Fruit fly (Drosophila melanogaster) whole organism, embryonic: ENCODE data around the gene unc-119.

Experiments
- Ada2b ChIP-seq: fragments of 200-800 bp; sonication (Bioruptor generic); IDR thresholded peaks from 2 replicates; pipeline ENCODE4 v1.3.6; 2022; ENCODE audit warnings: missing biosample characterization, missing genetic modification characterization
- Asciz ChIP-seq: fragments of 200-800 bp; sonication (Bioruptor generic); optimal IDR thresholded peaks from 2 replicates; lab custom pipeline; 2017; ENCODE audit warnings: missing biosample characterization, mild to moderate bottlenecking, missing genetic modification characterization, missing genetic modification reagents
- Atf6 ChIP-seq: fragments of 200-800 bp; sonication (Bioruptor generic); IDR thresholded peaks from 2 replicates; pipeline ENCODE4 v1.3.6; 2022; ENCODE audit warnings: missing biosample characterization, missing genetic modification characterization
- C15 ChIP-seq: fragments of 200-800 bp; sonication (Bioruptor generic); IDR thresholded peaks from 3 replicates; pipeline ENCODE4 v1.3.6; 2022; ENCODE audit warnings: missing biosample characterization, missing genetic modification characterization
- CG10366 ChIP-seq: fragments of 200-800 bp; sonication (Bioruptor generic); IDR thresholded peaks from 2 replicates; pipeline ENCODE4 v1.3.6; 2022; ENCODE audit warnings: missing biosample characterization, missing genetic modification characterization
- CG10543 ChIP-seq: fragments of 200-800 bp; sonication (Bioruptor generic); optimal IDR thresholded peaks from 3 replicates; lab custom pipeline; 2017; ENCODE audit warnings: missing biosample characterization, mild to moderate bottlenecking, missing genetic modification characterization, moderate library complexity
- CG11456 ChIP-seq: fragments of 200-800 bp; sonication (Bioruptor generic); IDR thresholded peaks from 3 replicates; pipeline ENCODE4 v1.3.6; 2022; ENCODE audit warnings: missing biosample characterization, missing genetic modification characterization
- CG11560 ChIP-seq: fragments of 200-800 bp; sonication (Bioruptor generic); IDR thresholded peaks from 3 replicates; pipeline ENCODE4 v1.3.6; 2022; ENCODE audit warnings: missing biosample characterization, missing genetic modification characterization
- CG12071 ChIP-seq: fragments of 200-800 bp; sonication (Bioruptor generic); optimal IDR thresholded peaks from 3 replicates; lab custom pipeline; 2018; ENCODE audit warnings: missing biosample characterization, mild to moderate bottlenecking, missing genetic modification characterization
- CG12104 ChIP-seq: fragments of 200-800 bp; sonication (Bioruptor generic); optimal IDR thresholded peaks from 3 replicates; lab custom pipeline; 2016; ENCODE audit warnings: missing biosample characterization, missing genetic modification characterization
- CG12155 ChIP-seq: fragments of 200-800 bp; sonication (Bioruptor generic); optimal IDR thresholded peaks from 3 replicates; lab custom pipeline; 2016; ENCODE audit warnings: missing biosample characterization, missing genetic modification characterization
- CG12219 ChIP-seq: fragments of 200-800 bp; sonication (Bioruptor generic); optimal IDR thresholded peaks from 3 replicates; lab custom pipeline; 2018; ENCODE audit warnings: missing biosample characterization, mild to moderate bottlenecking, missing genetic modification characterization
- CG14860 ChIP-seq: fragments of 200-800 bp; sonication (Bioruptor generic); IDR thresholded peaks from 3 replicates; pipeline ENCODE4 v1.3.6; 2022; ENCODE audit warnings: missing biosample characterization, missing genetic modification characterization; ENCODE audit not compliant: partially characterized antibody
- CG1647 ChIP-seq: fragments of 200-800 bp; sonication (Bioruptor generic); optimal IDR thresholded peaks from 3 replicates; lab custom pipeline; 2016; ENCODE audit warnings: missing biosample characterization, missing genetic modification characterization
- CG17328 ChIP-seq: fragments of 200-800 bp; sonication (Bioruptor generic); IDR thresholded peaks from 2 replicates; pipeline ENCODE4 v1.3.6; 2022; ENCODE audit warnings: missing biosample characterization, missing genetic modification characterization
- CG17361 ChIP-seq: fragments of 200-800 bp; sonication (Bioruptor generic); IDR thresholded peaks from 3 replicates; pipeline ENCODE4 v1.3.6; 2022; ENCODE audit warnings: missing biosample characterization, missing genetic modification characterization
- CG17568 ChIP-seq: fragments of 200-800 bp; sonication (Bioruptor generic); optimal IDR thresholded peaks from 2 replicates; lab custom pipeline; 2018; ENCODE audit warnings: missing biosample characterization, mild to moderate bottlenecking, missing genetic modification characterization, moderate library complexity
- CG34224 ChIP-seq: fragments of 200-800 bp; sonication (Bioruptor generic); IDR thresholded peaks from 3 replicates; pipeline ENCODE4 v1.3.6; 2022; ENCODE audit warnings: missing biosample characterization, missing genetic modification characterization; ENCODE audit not compliant: partially characterized antibody
- CG3726 ChIP-seq: fragments of 200-800 bp; sonication (Bioruptor generic); IDR thresholded peaks from 3 replicates; pipeline ENCODE4, ENCODE4 v1.3.6; 2022; ENCODE audit warnings: missing biosample characterization, missing genetic modification characterization
- CG42726 ChIP-seq: fragments of 200-800 bp; sonication (Bioruptor generic); IDR thresholded peaks from 2 replicates; pipeline ENCODE4 v1.3.6; 2022; ENCODE audit warnings: missing biosample characterization, missing genetic modification characterization; ENCODE audit not compliant: partially characterized antibody
- CG43689 ChIP-seq: fragments of 200-800 bp; sonication (Bioruptor generic); IDR thresholded peaks from 2 replicates; pipeline ENCODE4 v1.3.6; 2022; ENCODE audit warnings: missing biosample characterization, missing genetic modification characterization
- CG6765 ChIP-seq: fragments of 200-800 bp; sonication (Bioruptor generic); optimal IDR thresholded peaks from 3 replicates; lab custom pipeline; 2017; ENCODE audit warnings: missing biosample characterization, mild to moderate bottlenecking, missing genetic modification characterization
- CG7839 ChIP-seq: fragments of 200-800 bp; sonication (Bioruptor generic); optimal IDR thresholded peaks from 3 replicates; lab custom pipeline; 2018; ENCODE audit warnings: missing biosample characterization, mild to moderate bottlenecking, missing genetic modification characterization, moderate library complexity
- CG7987 ChIP-seq: fragments of 200-800 bp; sonication (Bioruptor generic); optimal IDR thresholded peaks from 2 replicates; lab custom pipeline; 2018; ENCODE audit warnings: missing biosample characterization, mild to moderate bottlenecking, missing genetic modification characterization, moderate library complexity
- CG9215 ChIP-seq: fragments of 200-800 bp; sonication (Bioruptor generic); IDR thresholded peaks from 2 replicates; pipeline ENCODE4 v1.3.6; 2022; ENCODE audit warnings: missing biosample characterization, missing genetic modification characterization
- Dll ChIP-seq: fragments of 200-800 bp; sonication (Bioruptor generic); IDR thresholded peaks from 4 replicates; pipeline ENCODE4 v1.3.6; 2022; ENCODE audit warnings: missing biosample characterization, missing genetic modification characterization; ENCODE audit not compliant: partially characterized antibody
- Dref ChIP-seq: fragments of 200-800 bp; sonication (Bioruptor generic); IDR thresholded peaks from 2 replicates; pipeline ENCODE4 v1.3.6; 2022; ENCODE audit warnings: missing biosample characterization, missing genetic modification characterization
- MTF-1 ChIP-seq: fragments of 200-800 bp; sonication (Bioruptor generic); optimal IDR thresholded peaks from 2 replicates; lab custom pipeline; 2018; ENCODE audit warnings: missing biosample characterization, mild to moderate bottlenecking, missing genetic modification characterization, borderline replicate concordance
- Myb ChIP-seq: fragments of 200-800 bp; sonication (Bioruptor generic); optimal IDR thresholded peaks from 2 replicates; lab custom pipeline; 2016; ENCODE audit warnings: missing biosample characterization, missing genetic modification characterization
- Neu2 ChIP-seq: fragments of 200-800 bp; sonication (Bioruptor generic); optimal IDR thresholded peaks from 3 replicates; lab custom pipeline; 2016; ENCODE audit warnings: missing biosample characterization, missing genetic modification characterization, borderline replicate concordance
- Ssrp ChIP-seq: fragments of 200-800 bp; sonication (Bioruptor generic); optimal IDR thresholded peaks from 2 replicates; lab custom pipeline; 2018; ENCODE audit warnings: missing biosample characterization, mild to moderate bottlenecking, missing genetic modification characterization, moderate library complexity
- Stat92E ChIP-seq, 3 experiments: fragments of >200 bp in 2 of 3; fragments of 200-800 bp in 1 of 3; sonication (Bioruptor generic) in 1 of 3; optimal IDR thresholded peaks; 2 replicates each; lab custom pipeline; 2017 to 2019; ENCODE audit warnings: missing biosample characterization in 3 of 3, missing genetic modification characterization in 3 of 3, mild to moderate bottlenecking in 1 of 3, moderate library complexity in 1 of 3
- Xbp1 ChIP-seq: fragments of 200-800 bp; sonication (Bioruptor generic); optimal IDR thresholded peaks from 3 replicates; lab custom pipeline; 2016; ENCODE audit warnings: missing biosample characterization, mild to moderate bottlenecking, missing genetic modification characterization
- ato ChIP-seq: fragments of 200-800 bp; sonication (Bioruptor generic); IDR thresholded peaks from 2 replicates; pipeline ENCODE4 v1.3.6; 2022; ENCODE audit warnings: missing biosample characterization, missing genetic modification characterization; ENCODE audit not compliant: partially characterized antibody
- bbx ChIP-seq: fragments of 200-800 bp; sonication (Bioruptor generic); IDR thresholded peaks from 2 replicates; pipeline ENCODE4 v1.3.6; 2022; ENCODE audit warnings: missing biosample characterization, missing genetic modification characterization; ENCODE audit not compliant: partially characterized antibody
- crc ChIP-seq: fragments of 200-800 bp; sonication (Bioruptor generic); optimal IDR thresholded peaks from 2 replicates; lab custom pipeline; 2016; ENCODE audit warnings: missing biosample characterization, missing genetic modification characterization
- dysf ChIP-seq: fragments of 200-800 bp; sonication (Bioruptor generic); IDR thresholded peaks from 3 replicates; pipeline ENCODE4 v1.3.6; 2022; ENCODE audit warnings: missing biosample characterization, missing genetic modification characterization
- fu2 ChIP-seq: fragments of 200-800 bp; sonication (Bioruptor generic); optimal IDR thresholded peaks from 2 replicates; lab custom pipeline; 2016; ENCODE audit warnings: missing biosample characterization, missing genetic modification characterization
- gt ChIP-seq: fragments of 200-800 bp; sonication (Bioruptor generic); IDR thresholded peaks from 2 replicates; pipeline ENCODE4 v1.3.6; 2022; ENCODE audit warnings: missing biosample characterization, missing genetic modification characterization
- her ChIP-seq: fragments of 200-800 bp; sonication (Bioruptor generic); optimal IDR thresholded peaks from 2 replicates; lab custom pipeline; 2016; ENCODE audit warnings: missing biosample characterization, missing genetic modification characterization
- kay ChIP-seq: fragments of 200-800 bp; sonication (Bioruptor generic); optimal IDR thresholded peaks from 2 replicates; lab custom pipeline; 2016; ENCODE audit warnings: missing biosample characterization, missing genetic modification characterization
- klu ChIP-seq: fragments of 200-800 bp; sonication (Bioruptor generic); IDR thresholded peaks from 2 replicates; pipeline ENCODE4 v1.3.6; 2022; ENCODE audit warnings: missing biosample characterization, missing genetic modification characterization
- mld ChIP-seq: fragments of 200-800 bp; sonication (Bioruptor generic); IDR thresholded peaks from 3 replicates; pipeline ENCODE4 v1.3.6; 2022; ENCODE audit warnings: missing biosample characterization, missing genetic modification characterization; ENCODE audit not compliant: partially characterized antibody
- row ChIP-seq: fragments of 200-800 bp; sonication (Bioruptor generic); IDR thresholded peaks from 3 replicates; pipeline ENCODE4 v1.3.6; 2022; ENCODE audit warnings: missing biosample characterization, missing genetic modification characterization
- sens-2 ChIP-seq: fragments of 200-800 bp; sonication (Bioruptor generic); IDR thresholded peaks from 2 replicates; pipeline ENCODE4 v1.3.6; 2022; ENCODE audit warnings: missing biosample characterization, missing genetic modification characterization
- sisA ChIP-seq: fragments of 200-800 bp; sonication (Bioruptor generic); IDR thresholded peaks from 2 replicates; pipeline ENCODE4 v1.3.6; 2022; ENCODE audit warnings: missing biosample characterization, missing genetic modification characterization
- slbo ChIP-seq: fragments of 200-800 bp; sonication (Bioruptor generic); IDR thresholded peaks from 2 replicates; pipeline ENCODE4 v1.3.6; 2022; ENCODE audit warnings: missing biosample characterization, missing genetic modification characterization
- stwl ChIP-seq: fragments of 200-800 bp; sonication (Bioruptor generic); optimal IDR thresholded peaks from 3 replicates; lab custom pipeline; 2018; ENCODE audit warnings: missing biosample characterization, mild to moderate bottlenecking, missing genetic modification characterization, moderate library complexity
- tio ChIP-seq: fragments of 200-800 bp; sonication (Bioruptor generic); optimal IDR thresholded peaks from 2 replicates; lab custom pipeline; 2017; ENCODE audit warnings: missing biosample characterization, missing genetic modification characterization, inconsistent platforms
- zen2 ChIP-seq: fragments of 200-800 bp; sonication (Bioruptor generic); IDR thresholded peaks from 3 replicates; pipeline ENCODE4 v1.3.6; 2022; ENCODE audit warnings: missing biosample characterization, missing genetic modification characterization; ENCODE audit not compliant: partially characterized antibody
- zfh2 ChIP-seq: fragments of 200-800 bp; sonication (Bioruptor generic); optimal IDR thresholded peaks from 2 replicates; lab custom pipeline; 2016; ENCODE audit warnings: missing biosample characterization, missing genetic modification characterization

The unc-119 gene

dm6 chrX:7284964-7285363 is 6.1 kb downstream of the unc-119 start (continued):
- no peak for TF ChIP-seq CG12104
- TF ChIP-seq Atf6 (GFP tag; lab: Robert Waterston, UW), result no peak
- no peak for TF ChIP-seq slbo (GFP tag; lab: Robert Waterston, UW)
- peak; percentile 70 for TF ChIP-seq bbx (GFP tag; lab: Robert Waterston, UW)
- no peak for TF ChIP-seq crc (GFP tag; lab: Kevin White, UChicago)
- no peak for TF ChIP-seq MTF-1 (GFP tag; lab: Kevin White, UChicago)
- TF ChIP-seq CG17361, result no peak
- no peak for TF ChIP-seq CG11560 (tag; lab: Robert Waterston, UW)
- TF ChIP-seq CG12155 (GFP tag; lab: Kevin White, UChicago), result no peak
- peak; percentile 22 for TF ChIP-seq stwl
- no peak for TF ChIP-seq tio (GFP tag; lab: Kevin White, UChicago)
- no peak for TF ChIP-seq row
- no peak for TF ChIP-seq CG10543
- TF ChIP-seq CG14860 (GFP tag; lab: Robert Waterston, UW), result 0 out of 3 replicates have a peak, but pooled peaks have one; percentile 37
- TF ChIP-seq CG10366, result no peak
- TF ChIP-seq CG12071 (GFP tag; lab: Kevin White, UChicago), result no peak
- no peak for TF ChIP-seq CG17568
- TF ChIP-seq CG42726, result no peak
- TF ChIP-seq Ada2b, result no peak
- no peak for TF ChIP-seq CG7987 (GFP tag; lab: Kevin White, UChicago)
- no peak for TF ChIP-seq CG3726
- TF ChIP-seq Stat92E (GFP tag; optimal IDR thresholded peaks at IDR 0.05; lab: Kevin White, UChicago), result no peak
- TF ChIP-seq ato (GFP tag; lab: Robert Waterston, UW), result 0 out of 2 replicates have a peak, but pooled peaks have one; percentile 24
- TF ChIP-seq CG6765 (GFP tag; lab: Kevin White, UChicago), result no peak
- TF ChIP-seq C15 (GFP tag; lab: Robert Waterston, UW), result no peak
- TF ChIP-seq Xbp1 (GFP tag; lab: Kevin White, UChicago), result no peak
- TF ChIP-seq Ssrp (tag; lab: Kevin White, UChicago), result no peak
- TF ChIP-seq Myb (GFP tag; lab: Kevin White, UChicago), result no peak
- TF ChIP-seq sisA (GFP tag; lab: Robert Waterston, UW), result no peak
- TF ChIP-seq zfh2, result no peak
- no peak for TF ChIP-seq sens-2
- TF ChIP-seq CG43689, result no peak
- peak; percentile 58 for TF ChIP-seq Dref (GFP tag; lab: Robert Waterston, UW)
- TF ChIP-seq Asciz, result no peak
- TF ChIP-seq zen2 (GFP tag; lab: Robert Waterston, UW), result 0 out of 3 replicates have a peak, but pooled peaks have one; percentile 13
- TF ChIP-seq CG1647 (GFP tag; lab: Kevin White, UChicago), result no peak
- TF ChIP-seq Neu2 (GFP tag; lab: Kevin White, UChicago), result no peak
- TF ChIP-seq CG34224 (GFP tag; lab: Robert Waterston, UW), result no peak; the same call in 2 of the 3 replicates
- no peak for TF ChIP-seq gt (GFP tag; lab: Robert Waterston, UW)
- no peak for TF ChIP-seq CG7839
- TF ChIP-seq CG12219 (GFP tag; lab: Kevin White, UChicago), result no peak
- TF ChIP-seq Dll (GFP tag; lab: Robert Waterston, UW), result peak; percentile 48; the same call in 1 of the 4 replicates
- TF ChIP-seq CG11456 (GFP tag; lab: Robert Waterston, UW), result no peak
- TF ChIP-seq klu (GFP tag; lab: Robert Waterston, UW), result no peak
- TF ChIP-seq mld, result no peak
- no peak for TF ChIP-seq fu2 (GFP tag; lab: Kevin White, UChicago)
- no peak for TF ChIP-seq CG9215 (GFP tag; lab: Robert Waterston, UW)
- TF ChIP-seq CG17328 (GFP tag; lab: Robert Waterston, UW), result no peak
- TF ChIP-seq dysf (GFP tag; lab: Robert Waterston, UW), result no peak
- no peak for TF ChIP-seq her (GFP tag; lab: Kevin White, UChicago)
- TF ChIP-seq kay (GFP tag; lab: Kevin White, UChicago), result no peak
